Worm (Caenorhabditis elegans): ENCODE results near the gene rgs-5.

rgs-5 gene

DNA sequence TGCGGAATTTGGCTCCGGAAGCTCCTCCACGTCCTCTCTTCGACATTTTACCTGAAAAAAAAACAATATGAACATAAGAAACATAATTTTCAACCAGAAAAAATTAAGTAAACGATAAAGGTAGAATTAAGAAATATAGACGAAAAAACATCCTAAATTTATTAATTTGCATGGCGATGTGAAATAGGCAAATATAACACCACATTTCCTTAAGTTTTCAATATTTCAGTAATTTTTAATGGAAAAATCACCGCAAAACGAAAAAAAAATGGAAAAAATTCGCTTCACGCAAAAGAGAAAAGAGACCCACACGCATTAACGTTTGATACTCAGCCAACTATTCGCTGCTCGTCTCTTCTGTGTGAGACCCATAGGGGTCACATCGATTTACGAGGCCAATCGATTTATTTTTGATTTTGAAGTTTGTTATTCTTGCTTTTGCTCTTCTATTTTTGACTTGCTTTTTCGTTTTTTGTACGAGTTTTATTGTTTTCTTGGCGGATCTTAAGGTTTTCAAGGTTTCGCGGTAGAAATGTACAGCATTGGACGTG lies 7.8 kb downstream of the rgs-5 start, which contains the start of gene rpl-23 (continued):
- TF ChIP-seq snpc-4 (GFP tag; optimal IDR thresholded peaks at IDR 0.05) (peak; percentile 57), snpc-4 (tag; optimal IDR thresholded peaks at IDR 0.05) (peak; percentile 32 to 85 (median 59)), bed-1 (GFP tag; IDR thresholded peaks at IDR 0.05) (no peak), ztf-6 (GFP tag; IDR thresholded peaks at IDR 0.05) (no peak), rec-8 (tag; optimal IDR thresholded peaks at IDR 0.05) (no peak), atf-7 (tag; optimal IDR thresholded peaks at IDR 0.05) (no peak), die-1 (tag; optimal IDR thresholded peaks at IDR 0.05) (no peak), attf-5 (GFP tag; optimal IDR thresholded peaks at IDR 0.05) (peak; percentile 91), let-607 (tag; optimal IDR thresholded peaks at IDR 0.05) (peak in 1 of 2 experiments; percentile 1)

DNA sequence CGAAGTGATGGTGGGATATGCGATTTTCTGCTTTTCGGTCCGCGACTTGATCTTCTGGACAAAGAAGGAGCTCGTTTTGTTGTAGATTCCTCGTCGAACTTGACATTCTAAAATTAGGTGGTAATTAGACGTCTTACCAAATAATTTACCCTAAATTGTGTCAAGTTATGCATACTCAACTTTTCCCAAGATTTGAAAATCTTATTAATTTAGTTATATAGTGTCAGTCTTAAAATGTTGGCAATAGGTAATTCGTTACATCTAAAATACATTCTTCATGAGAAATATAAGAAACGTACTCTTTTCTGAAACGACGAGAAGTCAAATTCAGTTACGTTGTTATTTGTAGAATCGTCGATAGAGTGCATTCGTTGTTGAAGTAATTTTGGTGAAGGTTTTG lies 9.2 kb downstream of the rgs-5 start:
- TF ChIP-seq F55B11.4 (tag; optimal IDR thresholded peaks at IDR 0.05; ENCODE audit: borderline replicate concordance, insufficient read depth) = no peak
- no peak for TF ChIP-seq attf-5 (GFP tag; optimal IDR thresholded peaks at IDR 0.05)
- TF ChIP-seq let-607 (tag; optimal IDR thresholded peaks at IDR 0.05) = no peak
- no peak for TF ChIP-seq ekl-4 (GFP tag; IDR thresholded peaks at IDR 0.05)
- TF ChIP-seq pha-4 (tag; optimal IDR thresholded peaks at IDR 0.05) = no peak
- no peak for TF ChIP-seq somi-1 (GFP tag; optimal IDR thresholded peaks at IDR 0.05)
- TF ChIP-seq nhr-90 (tag; optimal IDR thresholded peaks at IDR 0.05) = no peak
- no peak for TF ChIP-seq egl-18 (GFP tag; IDR thresholded peaks at IDR 0.05)
- no peak for TF ChIP-seq him-1 (tag; optimal IDR thresholded peaks at IDR 0.05)
- TF ChIP-seq ceh-40 (GFP tag; IDR thresholded peaks at IDR 0.05) = no peak
- TF ChIP-seq dox-1 (GFP tag; IDR thresholded peaks at IDR 0.05) = no peak
- no peak for TF ChIP-seq dpl-1 (GFP tag; optimal IDR thresholded peaks at IDR 0.05)
- TF ChIP-seq nfya-2 (GFP tag; IDR thresholded peaks at IDR 0.05) = no peak
- no peak for TF ChIP-seq ztf-22 (GFP tag; optimal IDR thresholded peaks at IDR 0.05)
- no peak for TF ChIP-seq sea-2 (GFP tag; IDR thresholded peaks at IDR 0.05)
- no peak for TF ChIP-seq lin-35 (GFP tag; optimal IDR thresholded peaks at IDR 0.05)

DNA sequence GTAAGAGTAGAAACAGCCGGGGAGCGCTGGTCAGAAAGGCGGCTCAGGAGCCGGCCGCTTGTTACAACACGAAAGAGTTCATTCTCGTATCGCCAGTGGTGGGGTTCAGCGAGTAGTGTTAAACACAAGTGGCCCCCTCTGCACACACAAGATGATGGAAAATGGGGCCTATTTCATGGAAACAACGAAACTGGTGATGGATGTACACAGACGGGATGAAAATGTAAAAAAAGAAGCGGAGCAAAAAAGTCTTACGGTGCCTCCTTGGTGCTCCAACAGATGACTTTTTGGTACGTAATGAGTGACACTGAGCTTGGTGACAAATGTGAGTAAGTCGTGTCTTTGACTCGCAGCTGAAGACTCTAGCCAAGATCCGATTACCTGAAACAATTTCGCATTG lies 9.7 kb downstream of the rgs-5 start:
- TF ChIP-seq bed-1 (GFP tag; IDR thresholded peaks at IDR 0.05) (no peak), K11D2.4 (GFP tag; IDR thresholded peaks at IDR 0.05) (no peak), ceh-91 (GFP tag; IDR thresholded peaks at IDR 0.05) (no peak), F57C9.4 (tag; optimal IDR thresholded peaks at IDR 0.05) (no peak), dox-1 (GFP tag; IDR thresholded peaks at IDR 0.05) (no peak), fkh-3 (tag; optimal IDR thresholded peaks at IDR 0.05) (no peak), F10E7.11 (tag; optimal IDR thresholded peaks at IDR 0.05) (no peak), die-1 (tag; optimal IDR thresholded peaks at IDR 0.05) (no peak), ztf-3 (GFP tag; optimal IDR thresholded peaks at IDR 0.05) (no peak), nhr-27 (tag; optimal IDR thresholded peaks at IDR 0.05) (no peak), lsy-27 (tag; optimal IDR thresholded peaks at IDR 0.05; ENCODE audit: borderline replicate concordance, insufficient read depth) (no peak), him-1 (tag; optimal IDR thresholded peaks at IDR 0.05) (no peak), attf-6 (GFP tag; IDR thresholded peaks at IDR 0.05) (no peak), nhr-80 (tag; optimal IDR thresholded peaks at IDR 0.05) (no peak), atf-7 (tag; optimal IDR thresholded peaks at IDR 0.05) (no peak)

DNA sequence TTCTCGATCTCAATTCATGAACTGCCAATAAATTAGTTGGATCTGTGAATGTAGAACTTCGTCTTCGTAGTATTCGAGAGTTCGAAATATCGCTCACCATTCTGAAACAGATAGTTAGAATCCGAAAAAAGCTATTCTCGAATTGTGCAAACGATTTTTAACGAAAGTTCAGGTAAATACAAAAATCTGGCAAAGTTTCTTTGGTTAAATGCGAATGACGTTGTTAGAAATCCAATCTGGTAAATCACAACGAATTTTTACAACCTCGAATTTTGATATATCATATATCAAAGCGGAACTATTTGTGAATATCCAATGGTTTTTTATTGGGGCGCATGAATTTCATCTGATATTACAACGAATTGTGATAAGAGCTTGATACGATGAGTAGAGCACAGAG lies 10.9 kb downstream of the rgs-5 start, which contains the start of gene hpo-28:
Gene hpo-28, minus strand, starts transcription at position 101 of the 400 bp plus-strand sequence.
- no peak for TF ChIP-seq F57A8.1 (GFP tag; optimal IDR thresholded peaks at IDR 0.05)
- no peak for TF ChIP-seq athp-1 (tag; optimal IDR thresholded peaks at IDR 0.05)
- TF ChIP-seq nhr-179 (tag; optimal IDR thresholded peaks at IDR 0.05) = no peak
- no peak for TF ChIP-seq C06A6.2 (GFP tag; conservative IDR thresholded peaks at IDR 0.05)
- no peak for TF ChIP-seq ztf-3 (GFP tag; optimal IDR thresholded peaks at IDR 0.05)
- no peak for TF ChIP-seq egl-18 (GFP tag; IDR thresholded peaks at IDR 0.05)
- TF ChIP-seq somi-1 (GFP tag; optimal IDR thresholded peaks at IDR 0.05) = no peak
- no peak for TF ChIP-seq F33H1.4 (GFP tag; IDR thresholded peaks at IDR 0.05)
- no peak for TF ChIP-seq madf-10 (tag; optimal IDR thresholded peaks at IDR 0.05)
- TF ChIP-seq attf-5 (GFP tag; optimal IDR thresholded peaks at IDR 0.05) = no peak
- no peak for TF ChIP-seq hlh-26 (GFP tag; conservative IDR thresholded peaks at IDR 0.05)
- no peak for TF ChIP-seq F22D6.2 (tag; optimal IDR thresholded peaks at IDR 0.05)
- TF ChIP-seq Y67H2A.10 (GFP tag; conservative IDR thresholded peaks at IDR 0.05) = no peak
- TF ChIP-seq ama-1 (optimal IDR thresholded peaks at IDR 0.05) = no peak
- TF ChIP-seq ama-1 (GFP tag; optimal IDR thresholded peaks at IDR 0.05) = no peak
- no peak for TF ChIP-seq F10E7.11 (tag; optimal IDR thresholded peaks at IDR 0.05)
- TF ChIP-seq Y79H2A.3 (GFP tag; conservative IDR thresholded peaks at IDR 0.05) = no peak
